Worm (Caenorhabditis elegans) whole organism, L1 larva: ENCODE data around the gene ddb-1.
A peak's percentile ranks its signal among the peaks of the same experiment; 100 is the strongest.
"Not testable (repeated sequence)": the region's sequence is repeated elsewhere in the genome, so short reads cannot be mapped to it uniquely, and the experiment has no call there.

Source experiments
- C04F5.9 ChIP-seq: sonication (generic microtip); optimal IDR thresholded peaks from 2 replicates; lab custom pipeline; 2016; ENCODE audit warnings: missing genetic modification characterization, missing compliant biosample characterization
- C34B4.2 ChIP-seq: sonication (generic microtip); optimal IDR thresholded peaks from 2 replicates; lab custom pipeline; 2017; ENCODE audit warnings: mild to moderate bottlenecking, missing genetic modification characterization, missing compliant biosample characterization
- F16B12.6 ChIP-seq: fragments of 150-350 bp; optimal IDR thresholded peaks from 2 replicates; lab custom pipeline; 2014; ENCODE audit warnings: missing biosample characterization, missing genetic modification characterization
- Y116A8C.19 ChIP-seq: sonication (generic microtip); optimal IDR thresholded peaks from 2 replicates; lab custom pipeline; 2016; ENCODE audit warnings: missing compliant biosample characterization, missing genetic modification characterization, borderline replicate concordance
- aha-1 ChIP-seq: fragments of 150-350 bp; optimal IDR thresholded peaks from 2 replicates; lab custom pipeline; 2014; ENCODE audit warnings: missing biosample characterization, missing genetic modification characterization
- ama-1 ChIP-seq: fragments of 150-350 bp; optimal IDR thresholded peaks from 2 replicates; lab custom pipeline; 2014
- blmp-1 ChIP-seq: fragments of 150-350 bp; optimal IDR thresholded peaks from 2 replicates; lab custom pipeline; 2014; ENCODE audit warnings: missing biosample characterization, missing genetic modification characterization
- dpl-1 ChIP-seq, 3 experiments: fragments of 150-350 bp in 2 of 3; sonication (generic microtip) in 1 of 3; optimal IDR thresholded peaks; 2 replicates each; lab custom pipeline; 2014 to 2017; ENCODE audit warnings: missing biosample characterization in 3 of 3, missing genetic modification characterization in 3 of 3, missing genetic modification reagents in 3 of 3
- dsc-1 ChIP-seq: sonication (generic microtip); optimal IDR thresholded peaks from 2 replicates; lab custom pipeline; 2016; ENCODE audit warnings: mild to moderate bottlenecking, missing genetic modification characterization, missing compliant biosample characterization
- efl-1 ChIP-seq, 4 experiments: fragments of 150-350 bp; optimal IDR thresholded peaks in 3 of 4; peaks in 1 of 4; 1 replicate in 1 of 4; 2 replicates in 3 of 4; lab custom pipeline; 2014; ENCODE audit warnings: missing biosample characterization in 2 of 4, missing genetic modification characterization in 2 of 4, missing genetic modification reagents in 2 of 4
- egl-13 ChIP-seq: sonication (generic microtip); optimal IDR thresholded peaks from 2 replicates; lab custom pipeline; 2016; ENCODE audit warnings: missing genotype, missing genetic modification reagents, missing genetic modification characterization, missing compliant biosample characterization
- fkh-10 ChIP-seq: sonication (generic microtip); optimal IDR thresholded peaks from 2 replicates; lab custom pipeline; 2017; ENCODE audit warnings: missing biosample characterization, missing genetic modification reagents, missing genetic modification characterization
- fkh-4 ChIP-seq: sonication (generic microtip); optimal IDR thresholded peaks from 2 replicates; lab custom pipeline; 2016; ENCODE audit warnings: missing compliant biosample characterization, missing genetic modification characterization, borderline replicate concordance
- hlh-17 ChIP-seq: fragments of 200-800 bp; sonication (Bioruptor generic); optimal IDR thresholded peaks from 2 replicates; lab custom pipeline; 2018; ENCODE audit warnings: missing genetic modification characterization, mild to moderate bottlenecking, missing compliant biosample characterization, moderate library complexity, borderline replicate concordance
- hlh-4 ChIP-seq: sonication (generic microtip); optimal IDR thresholded peaks from 2 replicates; lab custom pipeline; 2016; ENCODE audit warnings: mild to moderate bottlenecking, missing genetic modification characterization, missing compliant biosample characterization
- hpl-2 ChIP-seq: fragments of 150-350 bp; optimal IDR thresholded peaks from 2 replicates; lab custom pipeline; 2014; ENCODE audit warnings: missing biosample characterization, missing genetic modification reagents, missing genetic modification characterization
- irx-1 ChIP-seq: sonication (generic microtip); optimal IDR thresholded peaks from 2 replicates; lab custom pipeline; 2016; ENCODE audit warnings: missing genetic modification characterization, missing compliant biosample characterization
- jun-1 ChIP-seq: fragments of 150-350 bp; optimal IDR thresholded peaks from 2 replicates; lab custom pipeline; 2014; ENCODE audit warnings: missing biosample characterization, missing genetic modification reagents, missing genetic modification characterization
- lin-39 ChIP-seq: fragments of 150-350 bp; optimal IDR thresholded peaks from 2 replicates; lab custom pipeline; 2014; ENCODE audit warnings: missing biosample characterization, missing genetic modification reagents, missing genetic modification characterization
- lir-3 ChIP-seq: sonication (generic microtip); optimal IDR thresholded peaks from 2 replicates; lab custom pipeline; 2016; ENCODE audit warnings: mild to moderate bottlenecking, missing genetic modification characterization, moderate library complexity, missing compliant biosample characterization; ENCODE audit not compliant: poor library complexity
- mdl-1 ChIP-seq, 2 experiments: fragments of 150-350 bp; optimal IDR thresholded peaks; 2 replicates each; lab custom pipeline; 2014 to 2017; ENCODE audit warnings: missing biosample characterization in 2 of 2, missing genetic modification characterization in 2 of 2, inconsistent platforms in 1 of 2
- mef-2 ChIP-seq: fragments of 150-350 bp; optimal IDR thresholded peaks from 2 replicates; lab custom pipeline; 2014; ENCODE audit warnings: missing biosample characterization, missing genetic modification characterization
- nhr-12 ChIP-seq: sonication (generic microtip); optimal IDR thresholded peaks from 2 replicates; lab custom pipeline; 2017; ENCODE audit warnings: missing biosample characterization, missing genetic modification characterization
- nhr-237 ChIP-seq: fragments of 150-350 bp; optimal IDR thresholded peaks from 2 replicates; lab custom pipeline; 2014; ENCODE audit warnings: missing biosample characterization, missing genetic modification characterization
- nhr-47 ChIP-seq: sonication (generic microtip); optimal IDR thresholded peaks from 2 replicates; lab custom pipeline; 2016; ENCODE audit warnings: mild to moderate bottlenecking, missing genetic modification characterization, moderate library complexity, missing compliant biosample characterization
- nhr-77 ChIP-seq: fragments of 150-350 bp; optimal IDR thresholded peaks from 2 replicates; lab custom pipeline; 2014; ENCODE audit warnings: missing biosample characterization, missing genetic modification characterization
- pax-3 ChIP-seq: fragments of 200-800 bp; sonication (Bioruptor generic); optimal IDR thresholded peaks from 2 replicates; lab custom pipeline; 2018; ENCODE audit warnings: mild to moderate bottlenecking, missing genetic modification characterization, moderate library complexity, missing compliant biosample characterization
- snpc-4 ChIP-seq: fragments of 150-350 bp; optimal IDR thresholded peaks from 2 replicates; lab custom pipeline; 2014; ENCODE audit warnings: missing biosample characterization, missing genetic modification characterization
- sup-37 ChIP-seq: fragments of 200-800 bp; sonication (Bioruptor generic); optimal IDR thresholded peaks from 2 replicates; lab custom pipeline; 2018; ENCODE audit warnings: mild to moderate bottlenecking, missing genetic modification characterization, missing compliant biosample characterization
- swsn-7 ChIP-seq: sonication (generic microtip); optimal IDR thresholded peaks from 2 replicates; lab custom pipeline; 2016; ENCODE audit warnings: missing genetic modification characterization, missing compliant biosample characterization
- tlp-1 ChIP-seq: fragments of 150-350 bp; optimal IDR thresholded peaks from 2 replicates; lab custom pipeline; 2014; ENCODE audit warnings: missing biosample characterization, missing genetic modification characterization
- vab-15 ChIP-seq: sonication (generic microtip); optimal IDR thresholded peaks from 2 replicates; lab custom pipeline; 2017; ENCODE audit warnings: missing genotype, mild to moderate bottlenecking, missing genetic modification characterization, missing compliant biosample characterization
- xbp-1 ChIP-seq: sonication (generic microtip); optimal IDR thresholded peaks from 2 replicates; lab custom pipeline; 2016; ENCODE audit warnings: missing genetic modification characterization, missing compliant biosample characterization
- zip-4 ChIP-seq: fragments of 200-800 bp; sonication (Bioruptor generic); optimal IDR thresholded peaks from 2 replicates; lab custom pipeline; 2018; ENCODE audit warnings: mild to moderate bottlenecking, missing genetic modification characterization, moderate library complexity, missing compliant biosample characterization

The ddb-1 gene

ce11 chrIV:12150877-12151276 is 29.9 kb upstream of the ddb-1 start, which contains the start of gene B0001.2:
TSS of gene B0001.2 (minus strand) at chrIV:12150977.
- TF ChIP-seq Y116A8C.19 (no peak), nhr-12 (tag; lab: Kevin White, UChicago) (no peak)

- TF ChIP-seq C34B4.2 (tag; lab: Kevin White, UChicago) (no peak), irx-1 (no peak), dsc-1 (tag; lab: Kevin White, UChicago) (no peak), aha-1 (tag; lab: Kevin White, UChicago) (no peak)
These were observed 28.6 kb upstream of the ddb-1 start for ce11 chrIV:12149609-12150008.

ce11 chrIV:12145681-12146080 is 24.7 kb upstream of the ddb-1 start, which contains the start of gene B0001.3:
TSS of gene B0001.3 (minus strand) at chrIV:12145735.
- TF ChIP-seq blmp-1 (tag; lab: Kevin White, UChicago) (peak; percentile 72), tlp-1 (tag; lab: Kevin White, UChicago) (no peak), zip-4 (GFP tag; lab: Kevin White, UChicago) (no peak), vab-15 (tag; lab: Kevin White, UChicago) (no peak)
- TF ChIP-seq, all 84 proteins: peak for 1

- no peak for TF ChIP-seq nhr-237
- no peak for TF ChIP-seq efl-1 (optimal IDR thresholded peaks at IDR 0.05; lab: Kevin White, UChicago)
- TF ChIP-seq efl-1 (GFP tag; optimal IDR thresholded peaks at IDR 0.05 in 1 of 2; lab: Kevin White, UChicago) = no peak
- no peak for TF ChIP-seq nhr-77
- TF ChIP-seq zip-4 (GFP tag; lab: Kevin White, UChicago) = no peak
- TF ChIP-seq mdl-1 (tag; optimal IDR thresholded peaks at IDR 0.05; lab: Kevin White, UChicago) = no peak
- no peak for TF ChIP-seq hlh-17 (GFP tag; lab: Kevin White, UChicago)
- no peak for TF ChIP-seq hpl-2 (GFP tag; lab: Kevin White, UChicago)
- TF ChIP-seq jun-1 (tag; lab: Kevin White, UChicago) = no peak
- no peak for TF ChIP-seq swsn-7 (tag; lab: Kevin White, UChicago)
- no peak for TF ChIP-seq lin-39 (tag; lab: Kevin White, UChicago)
- TF ChIP-seq hlh-4 = no peak
- TF ChIP-seq snpc-4 = no peak
- TF ChIP-seq pax-3 (tag; lab: Kevin White, UChicago) = no peak
- TF ChIP-seq xbp-1 (tag; lab: Kevin White, UChicago) = no peak
- TF ChIP-seq ama-1 = no peak
These were observed 22.3 kb upstream of the ddb-1 start, which contains the start of gene B0001.5 for ce11 chrIV:12143231-12143630. TSS of gene B0001.5 (minus strand) at chrIV:12143331.

- TF ChIP-seq fkh-4 (no peak), dpl-1 (GFP tag; optimal IDR thresholded peaks at IDR 0.05; lab: Kevin White, UChicago) (no peak), zip-4 (GFP tag; lab: Kevin White, UChicago) (no peak), swsn-7 (tag; lab: Kevin White, UChicago) (no peak), nhr-47 (tag; lab: Kevin White, UChicago) (no peak), F16B12.6 (tag; lab: Kevin White, UChicago) (no peak), C04F5.9 (tag; lab: Kevin White, UChicago) (no peak), fkh-10 (GFP tag; lab: Kevin White, UChicago) (no peak), sup-37 (GFP tag; lab: Kevin White, UChicago) (no peak), lir-3 (tag; lab: Kevin White, UChicago) (no peak), nhr-12 (tag; lab: Kevin White, UChicago) (no peak)
These were observed 20.0 kb upstream of the ddb-1 start, which contains the start of gene B0001.8 for ce11 chrIV:12140959-12141358. TSS of gene B0001.8 (minus strand) at chrIV:12141059.

- not testable (repeated sequence) for TF ChIP-seq mef-2 (tag; lab: Kevin White, UChicago); egl-13 (tag; lab: Kevin White, UChicago); hlh-4
These were observed 17.1 kb upstream of the ddb-1 start, which contains the start of gene B0001.4 for ce11 chrIV:12138093-12138492. TSS of gene B0001.4 (minus strand) at chrIV:12138193.
